Fruit fly (Drosophila melanogaster) whole organism, adult: ENCODE results near the gene CG31549.

Experiments
- CG11617 ChIP-seq: fragments of 200-800 bp; sonication (Bioruptor generic); optimal IDR thresholded peaks from 2 replicates; lab custom pipeline; 2017; ENCODE audit warnings: mild to moderate bottlenecking, missing biosample characterization, missing genetic modification reagents, missing genetic modification characterization
- CG12768 ChIP-seq: fragments of 200-800 bp; sonication (Bioruptor generic); optimal IDR thresholded peaks from 2 replicates; lab custom pipeline; 2017; ENCODE audit warnings: missing biosample characterization, missing genetic modification characterization, mild to moderate bottlenecking, moderate library complexity, missing genetic modification reagents
- CG14711 ChIP-seq: fragments of 200-800 bp; sonication (Bioruptor generic); optimal IDR thresholded peaks from 2 replicates; lab custom pipeline; 2018; ENCODE audit warnings: missing biosample characterization, mild to moderate bottlenecking, missing genetic modification characterization, moderate library complexity
- CG1620 ChIP-seq: fragments of 200-800 bp; sonication (Bioruptor generic); optimal IDR thresholded peaks from 2 replicates; lab custom pipeline; 2016; ENCODE audit warnings: missing biosample characterization, missing genetic modification characterization
- CG33017 ChIP-seq: fragments of 200-800 bp; sonication (Bioruptor generic); optimal IDR thresholded peaks from 2 replicates; lab custom pipeline; 2018; ENCODE audit warnings: missing biosample characterization, mild to moderate bottlenecking, missing genetic modification characterization, moderate library complexity
- CG5204 ChIP-seq: fragments of 200-800 bp; sonication (Bioruptor generic); optimal IDR thresholded peaks from 2 replicates; lab custom pipeline; 2016; ENCODE audit warnings: missing biosample characterization, missing genetic modification characterization
- CG7045 ChIP-seq: fragments of 200-800 bp; sonication (Bioruptor generic); optimal IDR thresholded peaks from 2 replicates; lab custom pipeline; 2017; ENCODE audit warnings: missing biosample characterization, mild to moderate bottlenecking, missing genetic modification characterization
- CG7101 ChIP-seq: fragments of 200-800 bp; sonication (Bioruptor generic); optimal IDR thresholded peaks from 2 replicates; lab custom pipeline; 2018; ENCODE audit warnings: missing biosample characterization, mild to moderate bottlenecking, missing genetic modification characterization, moderate library complexity
- Clk ChIP-seq: fragments of 200-800 bp; sonication (Bioruptor generic); optimal IDR thresholded peaks from 2 replicates; lab custom pipeline; 2017; ENCODE audit warnings: missing biosample characterization, missing genetic modification characterization
- Crg-1 ChIP-seq: fragments of 200-800 bp; sonication (Bioruptor generic); optimal IDR thresholded peaks from 2 replicates; lab custom pipeline; 2016; ENCODE audit warnings: missing biosample characterization, missing genetic modification characterization
- Hr96 ChIP-seq: fragments of 200-800 bp; sonication (Bioruptor generic); optimal IDR thresholded peaks from 2 replicates; lab custom pipeline; 2016; ENCODE audit warnings: missing biosample characterization, missing genetic modification characterization
- Mnt ChIP-seq: fragments of 200-800 bp; sonication (Bioruptor generic); optimal IDR thresholded peaks from 2 replicates; lab custom pipeline; 2016; ENCODE audit warnings: missing biosample characterization, mild to moderate bottlenecking, missing genetic modification characterization
- bab1 ChIP-seq: fragments of 200-800 bp; sonication (Bioruptor generic); optimal IDR thresholded peaks from 3 replicates; lab custom pipeline; 2019; ENCODE audit warnings: missing biosample characterization, mild to moderate bottlenecking, missing genetic modification characterization, moderate library complexity
- cic ChIP-seq: fragments of 200-800 bp; sonication (Bioruptor generic); optimal IDR thresholded peaks from 2 replicates; lab custom pipeline; 2017; ENCODE audit warnings: missing biosample characterization, mild to moderate bottlenecking, missing genetic modification characterization, moderate library complexity
- cnc ChIP-seq, 2 experiments: fragments of >200 bp; optimal IDR thresholded peaks; 2 replicates each; lab custom pipeline; 2017
- kay ChIP-seq: fragments of 200-800 bp; sonication (Bioruptor generic); peaks from one replicate; lab custom pipeline; 2016; ENCODE audit warnings: missing biosample characterization, missing genetic modification characterization, borderline replicate concordance
- ovo ChIP-seq: fragments of 200-800 bp; sonication (Bioruptor generic); optimal IDR thresholded peaks from 2 replicates; lab custom pipeline; 2016; ENCODE audit warnings: missing biosample characterization, missing genetic modification characterization
- pad ChIP-seq: fragments of 200-800 bp; sonication (Bioruptor generic); optimal IDR thresholded peaks from 3 replicates; lab custom pipeline; 2017; ENCODE audit warnings: missing biosample characterization, missing genetic modification characterization, mild to moderate bottlenecking, moderate library complexity, missing genetic modification reagents
- tj ChIP-seq: fragments of 200-800 bp; sonication (Bioruptor generic); optimal IDR thresholded peaks from 3 replicates; lab custom pipeline; 2017; ENCODE audit warnings: missing biosample characterization, mild to moderate bottlenecking, missing genetic modification characterization, moderate library complexity
- toe ChIP-seq: fragments of 200-800 bp; sonication (Bioruptor generic); optimal IDR thresholded peaks from 2 replicates; lab custom pipeline; 2016; ENCODE audit warnings: missing biosample characterization, missing genetic modification characterization

Gene CG31549

dm6 chr3R:5599521-5600360 lies 32.3 kb upstream of the CG31549 start:
- TF ChIP-seq toe (no peak), cic (GFP tag; lab: Kevin White, UChicago) (peak; percentile 45), pad (GFP tag; lab: Kevin White, UChicago) (no peak), Mnt (GFP tag; lab: Kevin White, UChicago) (peak; percentile 97), CG11617 (no peak), tj (GFP tag; lab: Kevin White, UChicago) (peak; percentile 8), CG14711 (peak; percentile 36), bab1 (GFP tag; lab: Kevin White, UChicago) (no peak), ovo (peak; percentile 4), CG7101 (no peak), Clk (GFP tag; lab: Kevin White, UChicago) (no peak), CG1620 (GFP tag; lab: Kevin White, UChicago) (no peak), CG12768 (GFP tag; lab: Kevin White, UChicago) (no peak), CG33017 (no peak), Hr96 (GFP tag; lab: Kevin White, UChicago) (no peak), Crg-1 (GFP tag; lab: Kevin White, UChicago) (no peak), kay (no peak)

- TF ChIP-seq ovo (peak; percentile 76), CG7045 (GFP tag; lab: Kevin White, UChicago) (peak; percentile 66), CG14711 (no peak), tj (GFP tag; lab: Kevin White, UChicago) (peak; percentile 67), Hr96 (GFP tag; lab: Kevin White, UChicago) (no peak), Mnt (GFP tag; lab: Kevin White, UChicago) (peak; percentile 96), Clk (GFP tag; lab: Kevin White, UChicago) (no peak), CG11617 (peak; percentile 65), toe (no peak), CG12768 (GFP tag; lab: Kevin White, UChicago) (peak; percentile 87), CG1620 (GFP tag; lab: Kevin White, UChicago) (peak; percentile 32), cnc (optimal IDR thresholded peaks at IDR 0.05; lab: Kevin White, UChicago) (peak; percentile 63 to 95), pad (GFP tag; lab: Kevin White, UChicago) (peak; percentile 67), bab1 (GFP tag; lab: Kevin White, UChicago) (peak; percentile 49), CG7101 (peak; percentile 69), CG33017 (peak; percentile 74), kay (peak; percentile 97), Crg-1 (GFP tag; lab: Kevin White, UChicago) (no peak), CG5204 (GFP tag; lab: Kevin White, UChicago) (no peak), cic (GFP tag; lab: Kevin White, UChicago) (peak; percentile 87)
These were observed 31.5 kb upstream of the CG31549 start for dm6 chr3R:5600361-5601043.

dm6 chr3R:5601044-5601523 lies 30.9 kb upstream of the CG31549 start, which contains the start of the genes kra and SecS:
TSS of gene kra (minus strand) at chr3R:5601136.
TSS of gene SecS (plus strand) at chr3R:5601433.
- peak; percentile 94 for TF ChIP-seq kay
- TF ChIP-seq bab1 (GFP tag; lab: Kevin White, UChicago), result peak; percentile 46
- TF ChIP-seq Clk (GFP tag; lab: Kevin White, UChicago), result peak; percentile 25
- TF ChIP-seq Hr96 (GFP tag; lab: Kevin White, UChicago), result no peak
- TF ChIP-seq cnc (optimal IDR thresholded peaks at IDR 0.05; lab: Kevin White, UChicago), result no peak
- peak; percentile 76 for TF ChIP-seq Crg-1 (GFP tag; lab: Kevin White, UChicago)
- peak; percentile 14 for TF ChIP-seq CG12768 (GFP tag; lab: Kevin White, UChicago)
- no peak for TF ChIP-seq Mnt (GFP tag; lab: Kevin White, UChicago)
- TF ChIP-seq pad (GFP tag; lab: Kevin White, UChicago), result no peak
- no peak for TF ChIP-seq CG5204 (GFP tag; lab: Kevin White, UChicago)
- TF ChIP-seq CG1620 (GFP tag; lab: Kevin White, UChicago), result peak; percentile 80
- peak; percentile 70 for TF ChIP-seq CG7101
- TF ChIP-seq CG33017, result peak; percentile 41
- peak; percentile 9 for TF ChIP-seq CG7045 (GFP tag; lab: Kevin White, UChicago)
- peak; percentile 69 for TF ChIP-seq ovo
- TF ChIP-seq cic (GFP tag; lab: Kevin White, UChicago), result no peak
- TF ChIP-seq toe, result no peak
- peak; percentile 81 for TF ChIP-seq CG11617
- no peak for TF ChIP-seq tj (GFP tag; lab: Kevin White, UChicago)
- peak; percentile 60 for TF ChIP-seq CG14711

dm6 chr3R:5606477-5606876 lies 25.5 kb upstream of the CG31549 start, which contains the start of gene asl:
TSS of gene asl (minus strand) at chr3R:5606543.
- peak; percentile 45 for TF ChIP-seq CG1620 (GFP tag; lab: Kevin White, UChicago)
- peak; percentile 25 for TF ChIP-seq cic (GFP tag; lab: Kevin White, UChicago)
- peak; percentile 44 for TF ChIP-seq CG7045 (GFP tag; lab: Kevin White, UChicago)
- TF ChIP-seq CG7101, result peak; percentile 60
- no peak for TF ChIP-seq CG5204 (GFP tag; lab: Kevin White, UChicago)
- TF ChIP-seq Hr96 (GFP tag; lab: Kevin White, UChicago), result no peak
- TF ChIP-seq CG14711, result peak; percentile 99
- peak; percentile 72 for TF ChIP-seq bab1 (GFP tag; lab: Kevin White, UChicago)
- TF ChIP-seq toe, result no peak
- TF ChIP-seq Mnt (GFP tag; lab: Kevin White, UChicago), result peak; percentile 59
- TF ChIP-seq tj (GFP tag; lab: Kevin White, UChicago), result no peak
- no peak for TF ChIP-seq kay
- TF ChIP-seq Crg-1 (GFP tag; lab: Kevin White, UChicago), result no peak
- TF ChIP-seq pad (GFP tag; lab: Kevin White, UChicago), result peak; percentile 32
- TF ChIP-seq ovo, result no peak
- peak; percentile 52 for TF ChIP-seq CG33017
- TF ChIP-seq Clk (GFP tag; lab: Kevin White, UChicago), result no peak
- peak; percentile 11 for TF ChIP-seq CG12768 (GFP tag; lab: Kevin White, UChicago)
- peak; percentile 43 for TF ChIP-seq CG11617
- no peak for TF ChIP-seq cnc (optimal IDR thresholded peaks at IDR 0.05; lab: Kevin White, UChicago)
